Worm (Caenorhabditis elegans): Measurements from ENCODE around the gene nhr-92.

DNA sequence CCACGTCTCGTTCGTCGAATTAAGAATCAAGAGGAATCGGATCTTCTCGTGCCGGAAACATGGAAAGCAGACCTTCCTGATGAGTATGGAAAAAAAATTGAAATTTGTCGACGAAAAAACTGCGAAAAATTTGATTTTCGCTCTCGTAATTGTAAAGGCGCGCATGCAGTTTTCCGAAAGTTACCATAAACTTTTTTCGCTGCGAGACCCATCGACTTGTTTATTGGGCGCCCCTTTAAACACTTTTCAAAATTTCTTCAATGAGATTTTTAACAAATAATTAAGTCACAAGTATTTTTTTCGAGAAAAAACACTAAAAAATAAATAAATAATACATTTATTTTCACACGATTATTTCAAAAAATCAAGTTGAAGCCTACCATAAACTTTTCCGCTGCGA, 40.8 kb downstream of the nhr-92 start:
- TF ChIP-seq zim-3 (tag; optimal IDR thresholded peaks at IDR 0.05) (no peak), B0019.2 (GFP tag; conservative IDR thresholded peaks at IDR 0.05) (no peak), C06A6.2 (GFP tag; conservative IDR thresholded peaks at IDR 0.05) (no peak), somi-1 (GFP tag; optimal IDR thresholded peaks at IDR 0.05) (no peak), ets-4 (GFP tag; optimal IDR thresholded peaks at IDR 0.05) (no peak), nfya-1 (tag; optimal IDR thresholded peaks at IDR 0.05; ENCODE audit: borderline replicate concordance, insufficient read depth) (no peak), cebp-2 (GFP tag; IDR thresholded peaks at IDR 0.05) (no peak), attf-5 (GFP tag; optimal IDR thresholded peaks at IDR 0.05) (no peak)

Measured in whole organism, young adult.